Worm (Caenorhabditis elegans) whole organism, mixed stage, embryonic: ENCODE measurements around the gene R13H9.6.

Experiments used
- blmp-1 ChIP-seq: fragments of 150-350 bp; optimal IDR thresholded peaks from 2 replicates; lab custom pipeline; 2014; ENCODE audit warnings: missing biosample characterization, missing genetic modification characterization
- ces-1 ChIP-seq: fragments of 150-350 bp; optimal IDR thresholded peaks from 2 replicates; lab custom pipeline; 2014; ENCODE audit warnings: missing biosample characterization, missing genetic modification reagents, missing genetic modification characterization
- elt-1 ChIP-seq: sonication (generic microtip); optimal IDR thresholded peaks from 2 replicates; lab custom pipeline; 2017; ENCODE audit warnings: missing genetic modification characterization, mild to moderate bottlenecking, missing compliant biosample characterization, antibody characterized with exemption, moderate library complexity, borderline replicate concordance; ENCODE audit not compliant: insufficient read depth
- mab-5 ChIP-seq: fragments of 150-350 bp; optimal IDR thresholded peaks from 2 replicates; lab custom pipeline; 2014; ENCODE audit warnings: missing biosample characterization, missing genetic modification characterization
- mls-2 ChIP-seq: sonication (generic microtip); optimal IDR thresholded peaks from 2 replicates; lab custom pipeline; 2016; ENCODE audit warnings: mild to moderate bottlenecking, missing genetic modification characterization, moderate library complexity, missing compliant biosample characterization
- nhr-237 ChIP-seq: fragments of 150-350 bp; optimal IDR thresholded peaks from 2 replicates; lab custom pipeline; 2014; ENCODE audit warnings: missing biosample characterization, missing genetic modification characterization
- nhr-76 ChIP-seq: sonication (generic microtip); optimal IDR thresholded peaks from 2 replicates; lab custom pipeline; 2017; ENCODE audit warnings: missing biosample characterization, missing genetic modification characterization
- pha-4 ChIP-seq: fragments of 150-350 bp; optimal IDR thresholded peaks from 2 replicates; lab custom pipeline; 2018; ENCODE audit warnings: missing biosample characterization, missing genetic modification reagents, missing genetic modification characterization
- sem-2 ChIP-seq: fragments of 200-800 bp; sonication (Bioruptor generic); optimal IDR thresholded peaks from 2 replicates; lab custom pipeline; 2018; ENCODE audit warnings: mild to moderate bottlenecking, missing genetic modification characterization, missing compliant biosample characterization
- unc-120 ChIP-seq: sonication (generic microtip); optimal IDR thresholded peaks from 2 replicates; lab custom pipeline; 2017; ENCODE audit warnings: missing genetic modification characterization, missing compliant biosample characterization; ENCODE audit not compliant: poor library complexity, severe bottlenecking
- unc-62 ChIP-seq: fragments of 150-350 bp; optimal IDR thresholded peaks from 2 replicates; lab custom pipeline; 2014; ENCODE audit warnings: missing biosample characterization, missing genetic modification reagents, missing genetic modification characterization
- zip-8 ChIP-seq: fragments of 150-350 bp; optimal IDR thresholded peaks from 2 replicates; lab custom pipeline; 2014; ENCODE audit warnings: missing biosample characterization, missing genetic modification characterization

- TF ChIP-seq blmp-1 (no peak), nhr-237 (tag; lab: Kevin White, UChicago) (no peak), unc-120 (no peak), mls-2 (tag; lab: Kevin White, UChicago) (no peak), zip-8 (tag; lab: Kevin White, UChicago) (no peak), ces-1 (no peak), unc-62 (GFP tag; lab: Kevin White, UChicago) (no peak), pha-4 (tag; lab: Kevin White, UChicago) (no peak), sem-2 (no peak), elt-1 (no peak), nhr-76 (tag; lab: Kevin White, UChicago) (no peak), mab-5 (tag; lab: Kevin White, UChicago) (no peak)
Measured at ce11 chrIV:5083832-5084231, 15.4 kb upstream of the R13H9.6 start.
